Fruit fly (Drosophila melanogaster) whole organism, embryonic: ENCODE measurements around the gene WRNexo.

ENCODE experiments used
- Abd-B ChIP-seq: fragments of 200-800 bp; sonication (Bioruptor generic); optimal IDR thresholded peaks from 2 replicates; lab custom pipeline; 2018; ENCODE audit warnings: missing biosample characterization, mild to moderate bottlenecking, missing genetic modification characterization, moderate library complexity
- B-H1 ChIP-seq: fragments of 200-800 bp; sonication (Bioruptor generic); IDR thresholded peaks from 3 replicates; pipeline ENCODE4 v1.3.6; 2022; ENCODE audit warnings: missing biosample characterization, missing genetic modification characterization
- CG3838 ChIP-seq: fragments of 200-800 bp; sonication (Bioruptor generic); optimal IDR thresholded peaks from 3 replicates; lab custom pipeline; 2016; ENCODE audit warnings: missing biosample characterization, missing genetic modification characterization
- CG6272 ChIP-seq: fragments of 200-800 bp; sonication (Bioruptor generic); IDR thresholded peaks from 2 replicates; pipeline ENCODE4 v1.3.6; 2022; ENCODE audit warnings: missing biosample characterization, missing genetic modification characterization
- Mrtf ChIP-seq: fragments of 200-800 bp; sonication (Bioruptor generic); IDR thresholded peaks from 3 replicates; pipeline ENCODE4 v1.3.6; 2022; ENCODE audit warnings: missing biosample characterization, missing genetic modification characterization
- Spps ChIP-seq: fragments of 200-800 bp; sonication (Bioruptor generic); optimal IDR thresholded peaks from 2 replicates; lab custom pipeline; 2018; ENCODE audit warnings: missing biosample characterization, mild to moderate bottlenecking, missing genetic modification characterization
- danr ChIP-seq: fragments of 200-800 bp; sonication (Bioruptor generic); IDR thresholded peaks from 2 replicates; pipeline ENCODE4 v1.3.6; 2022; ENCODE audit warnings: missing biosample characterization, missing genetic modification characterization
- eve ChIP-seq, 2 experiments: fragments of >200 bp; optimal IDR thresholded peaks; 2 replicates each; lab custom pipeline; 2017; ENCODE audit warnings: missing biosample characterization in 2 of 2, missing genetic modification characterization in 2 of 2
- onecut ChIP-seq: fragments of 200-800 bp; sonication (Bioruptor generic); IDR thresholded peaks from 2 replicates; pipeline ENCODE4 v1.3.6; 2022; ENCODE audit warnings: missing biosample characterization, missing genetic modification characterization
- ssp ChIP-seq: fragments of 200-800 bp; sonication (Bioruptor generic); IDR thresholded peaks from 2 replicates; pipeline ENCODE4 v1.3.6; 2022; ENCODE audit warnings: missing biosample characterization, missing genetic modification characterization
- vvl ChIP-seq: fragments of 200-800 bp; sonication (Bioruptor generic); IDR thresholded peaks from 2 replicates; pipeline ENCODE4 v1.3.6; 2022; ENCODE audit warnings: missing biosample characterization, missing genetic modification characterization

DNA sequence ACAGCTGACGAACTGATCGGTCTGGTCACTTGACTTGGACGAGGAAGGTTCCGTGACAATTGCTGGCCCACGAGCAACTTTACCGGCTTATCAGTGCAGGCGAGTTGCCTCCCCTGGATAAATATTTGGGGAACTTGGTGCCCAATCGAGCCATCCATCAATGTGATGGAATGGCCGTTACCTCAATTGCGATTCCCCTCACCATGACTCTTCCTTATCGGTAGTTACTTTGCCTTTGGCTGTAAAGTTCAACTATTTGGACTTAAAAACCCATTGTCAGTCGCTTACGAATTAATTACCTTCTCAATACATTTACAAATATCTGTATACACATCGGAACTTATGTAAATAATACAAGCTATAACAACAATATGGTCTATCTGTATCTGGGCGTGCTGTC lies 23.8 kb upstream of the WRNexo start, which contains the start of gene Vha100-4:
- TF ChIP-seq CG3838 (GFP tag; lab: Kevin White, UChicago), result no peak
- TF ChIP-seq Spps (tag; lab: Kevin White, UChicago), result no peak
- TF ChIP-seq danr (GFP tag; lab: Robert Waterston, UW), result no peak
- TF ChIP-seq onecut (GFP tag; lab: Robert Waterston, UW), result no peak
- TF ChIP-seq Mrtf, result no peak
- TF ChIP-seq B-H1 (GFP tag; lab: Robert Waterston, UW), result no peak
- no peak for TF ChIP-seq vvl (GFP tag; lab: Robert Waterston, UW)
- no peak for TF ChIP-seq eve (GFP tag; optimal IDR thresholded peaks at IDR 0.05; lab: Kevin White, UChicago)
- no peak for TF ChIP-seq CG6272
- TF ChIP-seq Abd-B (GFP tag; lab: Kevin White, UChicago), result no peak
- no peak for TF ChIP-seq ssp (GFP tag; lab: Robert Waterston, UW)
